Worm (Caenorhabditis elegans) whole organism, young adult: ENCODE measurements around the gene T24A6.1.

Experiments
- F55B11.4 ChIP-seq: sonication (generic microtip); optimal IDR thresholded peaks from 2 replicates; lab custom pipeline; 2016; ENCODE audit warnings: missing compliant biosample characterization, missing genetic modification characterization, borderline replicate concordance; ENCODE audit not compliant: insufficient read depth
- ama-1 ChIP-seq, 3 experiments: fragments of 150-350 bp in 1 of 3; sonication (generic microtip) in 2 of 3; optimal IDR thresholded peaks; 2 replicates each; lab custom pipeline; 2014 to 2018; ENCODE audit warnings: missing biosample characterization in 2 of 3, missing genetic modification characterization in 2 of 3, missing genetic modification reagents in 2 of 3
- him-1 ChIP-seq: sonication (generic microtip); optimal IDR thresholded peaks from 2 replicates; lab custom pipeline; 2016; ENCODE audit warnings: missing genotype, missing genetic modification reagents, missing genetic modification characterization, missing compliant biosample characterization
- hlh-12 ChIP-seq: sonication (generic microtip); optimal IDR thresholded peaks from 2 replicates; lab custom pipeline; 2016; ENCODE audit warnings: missing genetic modification characterization, missing compliant biosample characterization

- no peak for TF ChIP-seq hlh-12
- TF ChIP-seq him-1 (tag; lab: Kevin White, UChicago): no peak
- no peak for TF ChIP-seq ama-1 (optimal IDR thresholded peaks at IDR 0.05; lab: Kevin White, UChicago)
- TF ChIP-seq ama-1 (GFP tag; optimal IDR thresholded peaks at IDR 0.05; lab: Kevin White, UChicago): no peak
- TF ChIP-seq F55B11.4 (tag; lab: Kevin White, UChicago): no peak
These were observed 47.5 kb downstream of the T24A6.1 start for ce11 chrV:3606391-3606790.
